Worm (Caenorhabditis elegans): Measurements from ENCODE around the gene mec-17.

Gene mec-17

DNA sequence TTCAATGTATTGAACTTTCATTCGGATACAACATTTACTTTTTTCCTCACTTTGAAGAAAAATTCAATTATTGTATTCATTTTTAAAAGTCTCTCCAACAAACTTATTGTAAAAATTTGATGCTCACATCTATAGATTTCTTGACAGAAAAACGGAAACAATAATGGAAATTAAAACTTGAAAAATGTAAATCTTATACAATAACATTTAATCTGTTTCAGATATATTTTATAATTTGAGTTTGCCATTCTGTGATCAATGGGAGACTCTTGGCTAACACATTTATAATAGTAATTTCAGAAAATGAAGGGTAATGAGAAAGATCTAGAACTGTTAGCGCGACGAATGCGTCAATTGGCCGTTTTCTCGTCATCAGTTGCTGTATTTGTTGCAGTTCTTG is 1.4 kb upstream of the mec-17 start, which contains the start of gene col-115:
col-115 (plus strand) TSS at position 301 of the 400 bp plus-strand sequence.
- no peak for TF ChIP-seq sma-3 (GFP tag; optimal IDR thresholded peaks at IDR 0.05)
- TF ChIP-seq nhr-10 (tag; optimal IDR thresholded peaks at IDR 0.05): no peak
- no peak for TF ChIP-seq ceh-82 (tag; optimal IDR thresholded peaks at IDR 0.05)
- TF ChIP-seq aly-2 (tag; optimal IDR thresholded peaks at IDR 0.05): no peak
- no peak for TF ChIP-seq lin-39 (tag; optimal IDR thresholded peaks at IDR 0.05)
- TF ChIP-seq lin-11 (tag; optimal IDR thresholded peaks at IDR 0.05): no peak
- no peak for TF ChIP-seq Y55F3AM.14 (GFP tag; optimal IDR thresholded peaks at IDR 0.05)
- TF ChIP-seq nhr-25 (tag; optimal IDR thresholded peaks at IDR 0.05): no peak
- no peak for TF ChIP-seq nhr-11 (tag; optimal IDR thresholded peaks at IDR 0.05)
- TF ChIP-seq ztf-1 (GFP tag; conservative IDR thresholded peaks at IDR 0.05): no peak
- no peak for TF ChIP-seq nhr-21 (tag; optimal IDR thresholded peaks at IDR 0.05)
- TF ChIP-seq sma-9 (GFP tag; optimal IDR thresholded peaks at IDR 0.05): no peak
- TF ChIP-seq sma-9 (tag; optimal IDR thresholded peaks at IDR 0.05): no peak
- TF ChIP-seq zag-1 (tag; optimal IDR thresholded peaks at IDR 0.05): no peak
- no peak for TF ChIP-seq skn-1 (tag; optimal IDR thresholded peaks at IDR 0.05)
- TF ChIP-seq gmeb-1 (tag; optimal IDR thresholded peaks at IDR 0.05): no peak
- no peak for TF ChIP-seq R02D3.7 (tag; optimal IDR thresholded peaks at IDR 0.05)

DNA sequence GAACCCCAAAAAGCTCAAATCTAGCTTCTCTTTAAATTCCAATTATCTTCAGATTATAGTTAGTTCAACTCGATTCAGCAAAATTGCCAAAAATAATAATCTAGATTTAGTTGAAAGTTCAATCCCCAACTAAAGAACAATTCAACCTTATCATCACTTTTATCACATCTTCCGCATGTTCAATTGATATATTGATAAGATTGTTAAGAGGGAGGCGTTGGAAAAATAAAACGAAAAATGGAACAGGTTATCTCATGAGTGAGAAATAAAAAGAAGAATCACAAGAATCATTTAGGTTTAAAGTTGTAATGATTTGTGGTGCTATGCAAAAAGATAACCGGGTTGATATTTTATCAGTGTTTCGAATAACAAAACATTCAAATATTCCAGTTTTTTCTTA is 1.2 kb downstream of the mec-17 start:
- TF ChIP-seq sem-4 (tag; optimal IDR thresholded peaks at IDR 0.05) (no peak), nhr-237 (tag; optimal IDR thresholded peaks at IDR 0.05) (no peak), unc-39 (tag; optimal IDR thresholded peaks at IDR 0.05) (no peak), C34F6.9 (tag; optimal IDR thresholded peaks at IDR 0.05) (no peak), peb-1 (tag; optimal IDR thresholded peaks at IDR 0.05) (no peak), R02D3.7 (tag; optimal IDR thresholded peaks at IDR 0.05) (no peak), nhr-25 (tag; optimal IDR thresholded peaks at IDR 0.05) (peak; percentile 57), mdl-1 (tag; optimal IDR thresholded peaks at IDR 0.05) (no peak), elt-1 (tag; optimal IDR thresholded peaks at IDR 0.05) (no peak), skn-1 (tag; optimal IDR thresholded peaks at IDR 0.05) (no peak), lsy-2 (tag; optimal IDR thresholded peaks at IDR 0.05) (no peak), sma-3 (GFP tag; optimal IDR thresholded peaks at IDR 0.05) (no peak), blmp-1 (tag; optimal IDR thresholded peaks at IDR 0.05; ENCODE audit: insufficient read depth) (peak; percentile 14), nhr-12 (tag; optimal IDR thresholded peaks at IDR 0.05) (no peak), snpc-4 (tag; optimal IDR thresholded peaks at IDR 0.05) (no peak), nhr-21 (tag; optimal IDR thresholded peaks at IDR 0.05) (peak; percentile 42), fos-1 (tag; optimal IDR thresholded peaks at IDR 0.05) (peak; percentile 68), nhr-129 (tag; optimal IDR thresholded peaks at IDR 0.05) (no peak), mbf-1 (tag; optimal IDR thresholded peaks at IDR 0.05) (no peak)

DNA sequence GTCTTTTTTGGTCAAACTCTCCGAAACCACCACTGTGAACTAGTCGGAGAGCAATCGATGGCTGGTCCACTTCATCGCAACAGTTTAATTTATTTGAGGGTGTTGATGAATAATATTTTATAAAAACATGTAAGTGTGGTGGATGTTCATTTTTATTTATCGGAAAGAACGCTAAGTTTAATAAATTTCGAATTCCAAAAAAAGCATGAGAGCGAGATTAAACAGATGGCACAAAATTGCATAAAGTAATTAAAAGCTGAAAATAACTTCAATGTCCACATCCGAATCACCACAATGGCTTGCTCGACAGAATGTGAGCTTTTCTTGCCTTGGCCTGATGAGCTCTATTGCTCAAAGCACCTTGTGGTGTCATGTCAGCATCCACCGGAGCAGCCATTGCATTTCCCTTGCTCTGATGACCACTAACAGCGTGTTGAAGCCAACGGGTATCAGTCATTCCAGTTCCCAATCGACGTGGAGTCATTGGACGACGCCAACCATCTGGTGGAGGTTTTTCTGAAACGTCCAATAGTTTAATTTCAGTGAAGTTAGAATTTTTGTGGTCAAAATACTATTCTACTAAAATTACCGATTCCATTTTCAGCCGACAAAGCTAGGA is 3.1 kb downstream of the mec-17 start:
- TF ChIP-seq lsy-2 (tag; optimal IDR thresholded peaks at IDR 0.05) (no peak), ztf-11 (tag; optimal IDR thresholded peaks at IDR 0.05) (no peak), Y55F3AM.14 (GFP tag; optimal IDR thresholded peaks at IDR 0.05) (no peak), nhr-25 (tag; optimal IDR thresholded peaks at IDR 0.05) (peak; percentile 8), ceh-82 (tag; optimal IDR thresholded peaks at IDR 0.05) (no peak), unc-62 (GFP tag; optimal IDR thresholded peaks at IDR 0.05) (no peak), nhr-10 (tag; optimal IDR thresholded peaks at IDR 0.05) (no peak), nhr-6 (tag; optimal IDR thresholded peaks at IDR 0.05) (no peak), nhr-129 (tag; optimal IDR thresholded peaks at IDR 0.05) (peak; percentile 19), ztf-4 (tag; optimal IDR thresholded peaks at IDR 0.05) (no peak)

DNA sequence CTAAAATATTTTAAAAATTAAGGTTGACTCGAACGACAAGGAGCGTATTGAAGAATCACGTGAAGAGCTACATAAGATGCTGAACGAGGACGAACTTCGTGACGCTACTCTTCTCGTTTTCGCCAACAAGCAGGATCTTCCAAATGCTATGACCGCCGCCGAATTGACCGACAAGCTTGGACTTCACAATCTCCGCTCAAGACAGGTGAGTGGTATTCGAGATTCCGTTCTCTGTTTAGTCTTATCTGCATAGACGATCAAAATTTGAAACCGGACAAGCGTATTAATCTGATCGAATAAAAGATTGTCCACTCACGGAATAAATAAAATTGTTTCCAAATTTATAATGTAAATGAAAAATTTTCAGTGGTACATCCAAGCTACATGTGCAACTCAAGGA is 4.0 kb downstream of the mec-17 start:
- TF ChIP-seq elt-1 (tag; optimal IDR thresholded peaks at IDR 0.05) (peak; percentile 4), ceh-82 (tag; optimal IDR thresholded peaks at IDR 0.05) (no peak), nhr-12 (tag; optimal IDR thresholded peaks at IDR 0.05) (no peak), ztf-4 (tag; optimal IDR thresholded peaks at IDR 0.05) (no peak), gmeb-1 (tag; optimal IDR thresholded peaks at IDR 0.05) (no peak), egl-27 (tag; optimal IDR thresholded peaks at IDR 0.05) (no peak), nhr-77 (tag; optimal IDR thresholded peaks at IDR 0.05) (no peak), dmd-4 (tag; optimal IDR thresholded peaks at IDR 0.05) (no peak), sma-3 (GFP tag; optimal IDR thresholded peaks at IDR 0.05) (no peak), sma-9 (GFP tag; optimal IDR thresholded peaks at IDR 0.05) (peak; percentile 4), sma-9 (tag; optimal IDR thresholded peaks at IDR 0.05) (no peak), crh-2 (tag; optimal IDR thresholded peaks at IDR 0.05) (no peak), unc-55 (GFP tag; optimal IDR thresholded peaks at IDR 0.05) (no peak), nhr-237 (tag; optimal IDR thresholded peaks at IDR 0.05) (no peak)
